Fruit fly (Drosophila melanogaster) whole organism, wandering third instar larva: ENCODE results near the gene Grip84.

Experiments
- CG9705 ChIP-seq: fragments of 200-800 bp; sonication (Bioruptor generic); optimal IDR thresholded peaks from 2 replicates; lab custom pipeline; 2018; ENCODE audit warnings: missing biosample characterization, mild to moderate bottlenecking, missing genetic modification characterization
- Dfd ChIP-seq: fragments of >200 bp; optimal IDR thresholded peaks from 2 replicates; lab custom pipeline; 2017; ENCODE audit warnings: missing biosample characterization, missing genetic modification characterization
- GATAd ChIP-seq: sonication (Bioruptor generic); optimal IDR thresholded peaks from 2 replicates; lab custom pipeline; 2016; ENCODE audit warnings: missing biosample characterization, missing genetic modification characterization
- HLH106 ChIP-seq: fragments of 200-800 bp; optimal IDR thresholded peaks from 3 replicates; lab custom pipeline; 2019; ENCODE audit warnings: missing biosample characterization, mild to moderate bottlenecking, missing genetic modification characterization, moderate library complexity
- Mio ChIP-seq: sonication (Bioruptor generic); optimal IDR thresholded peaks from 2 replicates; lab custom pipeline; 2016; ENCODE audit warnings: missing biosample characterization, missing genetic modification characterization
- br ChIP-seq: fragments of 200-800 bp; sonication (Bioruptor generic); optimal IDR thresholded peaks from 2 replicates; lab custom pipeline; 2016; ENCODE audit warnings: missing biosample characterization, missing genetic modification characterization
- dsf ChIP-seq: sonication (Bioruptor generic); optimal IDR thresholded peaks from 2 replicates; lab custom pipeline; 2016; ENCODE audit warnings: missing biosample characterization, missing genetic modification characterization, borderline replicate concordance
- fru ChIP-seq: fragments of 200-800 bp; sonication (Bioruptor generic); optimal IDR thresholded peaks from 3 replicates; lab custom pipeline; 2016; ENCODE audit warnings: missing biosample characterization, mild to moderate bottlenecking, missing genetic modification characterization
- jim ChIP-seq: fragments of 175-275, 200-325 bp; sonication (Bioruptor generic); optimal IDR thresholded peaks from 2 replicates; lab custom pipeline; 2016; ENCODE audit warnings: missing biosample characterization, mild to moderate bottlenecking, missing genetic modification characterization
- lola ChIP-seq: fragments of >200 bp; optimal IDR thresholded peaks from 2 replicates; lab custom pipeline; 2017; ENCODE audit warnings: missing biosample characterization, missing genetic modification characterization
- pan ChIP-seq: fragments of >200 bp; optimal IDR thresholded peaks from 2 replicates; lab custom pipeline; 2017
- psq ChIP-seq: fragments of 200-800 bp; sonication (Bioruptor generic); optimal IDR thresholded peaks from 3 replicates; lab custom pipeline; 2017; ENCODE audit warnings: missing biosample characterization, mild to moderate bottlenecking, missing genetic modification characterization, moderate library complexity
- sage ChIP-seq: fragments of 200-800 bp; sonication (Bioruptor generic); optimal IDR thresholded peaks from 2 replicates; lab custom pipeline; 2016; ENCODE audit warnings: missing biosample characterization, mild to moderate bottlenecking, missing genetic modification characterization
- usp ChIP-seq: fragments of >200 bp; optimal IDR thresholded peaks from 2 replicates; lab custom pipeline; 2017; ENCODE audit warnings: missing biosample characterization, missing genetic modification characterization

DNA sequence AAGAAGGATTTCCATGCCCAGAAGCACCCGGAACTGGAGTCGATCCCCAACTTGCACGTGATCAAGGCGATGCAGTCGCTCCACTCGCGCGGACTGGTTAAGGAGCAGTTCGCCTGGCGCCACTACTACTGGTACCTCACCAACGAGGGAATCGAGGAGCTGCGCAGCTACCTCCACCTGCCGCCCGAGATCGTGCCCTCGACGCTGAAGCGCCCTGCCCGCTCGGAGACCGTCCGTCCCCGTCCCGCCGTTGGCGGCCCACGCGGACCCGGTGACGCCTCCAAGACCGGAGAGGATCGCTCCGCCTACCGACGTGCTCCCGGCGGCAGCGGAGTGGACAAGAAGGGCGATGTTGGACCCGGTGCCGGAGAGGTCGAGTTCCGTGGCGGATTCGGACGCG lies 32.9 kb upstream of the Grip84 start:
- no peak for TF ChIP-seq Mio (GFP tag; lab: Kevin White, UChicago)
- TF ChIP-seq Dfd (GFP tag; lab: Kevin White, UChicago), result peak; percentile 87
- TF ChIP-seq pan, result no peak
- no peak for TF ChIP-seq GATAd
- no peak for TF ChIP-seq jim (GFP tag; lab: Kevin White, UChicago)
- no peak for TF ChIP-seq dsf (GFP tag; lab: Kevin White, UChicago)
- no peak for TF ChIP-seq fru
- TF ChIP-seq br (GFP tag; lab: Kevin White, UChicago), result no peak
- no peak for TF ChIP-seq usp (GFP tag; lab: Kevin White, UChicago)
- TF ChIP-seq lola (GFP tag; lab: Kevin White, UChicago), result no peak
- no peak for TF ChIP-seq sage (GFP tag; lab: Kevin White, UChicago)
- no peak for TF ChIP-seq HLH106
- no peak for TF ChIP-seq psq
- TF ChIP-seq CG9705, result no peak
